Worm (Caenorhabditis elegans) whole organism, L2 larva: Measurements from ENCODE around the gene srx-16.

Experiments used
- C34F6.9 ChIP-seq: fragments of 150-350 bp; optimal IDR thresholded peaks from 2 replicates; lab custom pipeline; 2014; ENCODE audit warnings: missing biosample characterization, missing genetic modification characterization
- F13H6.1 ChIP-seq: sonication (generic microtip); optimal IDR thresholded peaks from 2 replicates; lab custom pipeline; 2016; ENCODE audit warnings: missing genetic modification characterization, missing compliant biosample characterization
- Y55F3AM.14 ChIP-seq: fragments of 200-800 bp; sonication (Bioruptor generic); optimal IDR thresholded peaks from 2 replicates; lab custom pipeline; 2018; ENCODE audit warnings: mild to moderate bottlenecking, missing genetic modification characterization, missing compliant biosample characterization
- aly-2 ChIP-seq: fragments of 150-350 bp; optimal IDR thresholded peaks from 2 replicates; lab custom pipeline; 2014; ENCODE audit warnings: missing biosample characterization, missing genetic modification characterization
- blmp-1 ChIP-seq: sonication (generic microtip); optimal IDR thresholded peaks from 2 replicates; lab custom pipeline; 2017; ENCODE audit warnings: missing genetic modification characterization, mild to moderate bottlenecking, missing compliant biosample characterization, antibody characterized with exemption, moderate library complexity; ENCODE audit not compliant: insufficient read depth
- ceh-82 ChIP-seq: fragments of 150-350 bp; optimal IDR thresholded peaks from 2 replicates; lab custom pipeline; 2014; ENCODE audit warnings: missing biosample characterization, missing genetic modification characterization
- crh-2 ChIP-seq: sonication (generic microtip); optimal IDR thresholded peaks from 2 replicates; lab custom pipeline; 2017; ENCODE audit warnings: missing biosample characterization, missing genetic modification characterization
- dmd-4 ChIP-seq: sonication (generic microtip); optimal IDR thresholded peaks from 2 replicates; lab custom pipeline; 2017; ENCODE audit warnings: missing biosample characterization, missing genetic modification characterization
- elt-1 ChIP-seq: fragments of 150-350 bp; optimal IDR thresholded peaks from 2 replicates; lab custom pipeline; 2014; ENCODE audit warnings: missing biosample characterization, missing genetic modification characterization
- fos-1 ChIP-seq: fragments of 150-350 bp; optimal IDR thresholded peaks from 2 replicates; lab custom pipeline; 2014; ENCODE audit warnings: missing biosample characterization, missing genetic modification characterization
- gmeb-1 ChIP-seq: fragments of 150-350 bp; optimal IDR thresholded peaks from 2 replicates; lab custom pipeline; 2014; ENCODE audit warnings: missing biosample characterization, missing genetic modification characterization
- lin-11 ChIP-seq: fragments of 150-350 bp; sonication (generic microtip); optimal IDR thresholded peaks from 2 replicates; lab custom pipeline; 2014; ENCODE audit warnings: missing biosample characterization, missing genetic modification characterization, inconsistent platforms, mixed read lengths
- lin-13 ChIP-seq: fragments of 150-350 bp; optimal IDR thresholded peaks from 2 replicates; lab custom pipeline; 2014; ENCODE audit warnings: missing biosample characterization, missing genetic modification reagents, missing genetic modification characterization
- lsy-2 ChIP-seq, 2 experiments: fragments of 150-350 bp in 1 of 2; sonication (generic microtip) in 1 of 2; optimal IDR thresholded peaks; 2 replicates each; lab custom pipeline; 2014 to 2017; ENCODE audit warnings: missing biosample characterization in 2 of 2, missing genetic modification characterization in 2 of 2
- mab-5 ChIP-seq: fragments of 150-350 bp; optimal IDR thresholded peaks from 2 replicates; lab custom pipeline; 2014; ENCODE audit warnings: missing biosample characterization, missing genetic modification characterization
- mbf-1 ChIP-seq: sonication (generic microtip); optimal IDR thresholded peaks from 2 replicates; lab custom pipeline; 2017; ENCODE audit warnings: missing biosample characterization, missing genetic modification characterization
- nhr-10 ChIP-seq: sonication (generic microtip); optimal IDR thresholded peaks from 2 replicates; lab custom pipeline; 2017; ENCODE audit warnings: missing biosample characterization, missing genetic modification characterization
- nhr-129 ChIP-seq: fragments of 150-350 bp; optimal IDR thresholded peaks from 2 replicates; lab custom pipeline; 2014; ENCODE audit warnings: missing biosample characterization, missing genetic modification characterization
- nhr-21 ChIP-seq: fragments of 150-350 bp; optimal IDR thresholded peaks from 2 replicates; lab custom pipeline; 2014; ENCODE audit warnings: missing biosample characterization, missing genetic modification characterization
- nhr-237 ChIP-seq: fragments of 150-350 bp; optimal IDR thresholded peaks from 2 replicates; lab custom pipeline; 2014; ENCODE audit warnings: missing biosample characterization, missing genetic modification characterization
- nhr-25 ChIP-seq: fragments of 150-350 bp; sonication (generic microtip); optimal IDR thresholded peaks from 3 replicates; lab custom pipeline; 2014; ENCODE audit warnings: missing biosample characterization, missing genetic modification characterization
- nhr-6 ChIP-seq: fragments of 150-350 bp; optimal IDR thresholded peaks from 2 replicates; lab custom pipeline; 2014; ENCODE audit warnings: missing biosample characterization, missing genetic modification characterization
- nhr-77 ChIP-seq: fragments of 150-350 bp; optimal IDR thresholded peaks from 2 replicates; lab custom pipeline; 2014; ENCODE audit warnings: missing biosample characterization, missing genetic modification characterization
- peb-1 ChIP-seq: fragments of 150-350 bp; optimal IDR thresholded peaks from 2 replicates; lab custom pipeline; 2014; ENCODE audit warnings: missing biosample characterization, missing genetic modification characterization
- sem-4 ChIP-seq: fragments of 150-350 bp; optimal IDR thresholded peaks from 2 replicates; lab custom pipeline; 2014; ENCODE audit warnings: missing biosample characterization, missing genetic modification reagents, missing genetic modification characterization
- sma-3 ChIP-seq: sonication (generic microtip); optimal IDR thresholded peaks from 2 replicates; lab custom pipeline; 2016; ENCODE audit warnings: missing genetic modification reagents, missing genetic modification characterization, missing compliant biosample characterization
- snpc-4 ChIP-seq: fragments of 150-350 bp; optimal IDR thresholded peaks from 2 replicates; lab custom pipeline; 2014; ENCODE audit warnings: missing biosample characterization, missing genetic modification characterization
- unc-62 ChIP-seq: fragments of 150-350 bp; optimal IDR thresholded peaks from 2 replicates; lab custom pipeline; 2014; ENCODE audit warnings: missing biosample characterization, missing genetic modification reagents, missing genetic modification characterization
- zag-1 ChIP-seq: fragments of 150-350 bp; optimal IDR thresholded peaks from 2 replicates; lab custom pipeline; 2014; ENCODE audit warnings: missing biosample characterization, missing genetic modification characterization
- ztf-1 ChIP-seq: fragments of 200-800 bp; sonication (Bioruptor generic); conservative IDR thresholded peaks from 2 replicates; pipeline ENCODE4 v1.3.6; 2022; ENCODE audit warnings: missing genetic modification characterization, missing compliant biosample characterization

The srx-16 gene

ce11 chrV:6935878-6936277 lies 40.3 kb upstream of the srx-16 start, which contains the start of gene Y57E12B.10:
Y57E12B.10 (minus strand) TSS chrV:6935978.
- TF ChIP-seq fos-1 (no peak), ceh-82 (no peak), gmeb-1 (tag; lab: Kevin White, UChicago) (no peak), dmd-4 (tag; lab: Kevin White, UChicago) (no peak), nhr-77 (no peak), sma-3 (GFP tag; lab: Kevin White, UChicago) (no peak)
- TF ChIP-seq, all 48 proteins: peak for 0

ce11 chrV:6947442-6947841 lies 28.7 kb upstream of the srx-16 start, which contains the start of gene Y57E12B.4:
Y57E12B.4 (minus strand) TSS chrV:6947542.
- TF ChIP-seq blmp-1 (tag; lab: Kevin White, UChicago) (no peak), mbf-1 (tag; lab: Kevin White, UChicago) (no peak), nhr-77 (no peak), C34F6.9 (tag; lab: Kevin White, UChicago) (no peak), lin-11 (no peak), nhr-129 (tag; lab: Kevin White, UChicago) (no peak), nhr-21 (tag; lab: Kevin White, UChicago) (no peak), peb-1 (tag; lab: Kevin White, UChicago) (no peak), crh-2 (tag; lab: Kevin White, UChicago) (no peak)

- TF ChIP-seq lsy-2 (tag; optimal IDR thresholded peaks at IDR 0.05; lab: Kevin White, UChicago) (no peak), nhr-10 (no peak), ztf-1 (GFP tag; lab: Robert Waterston, UW) (no peak), Y55F3AM.14 (GFP tag; lab: Kevin White, UChicago) (no peak), unc-62 (GFP tag; lab: Kevin White, UChicago) (no peak), nhr-237 (tag; lab: Kevin White, UChicago) (no peak), C34F6.9 (tag; lab: Kevin White, UChicago) (no peak)
Measured at ce11 chrV:6948225-6948624, 27.9 kb upstream of the srx-16 start, which contains the start of gene Y57E12B.1. Y57E12B.1 (plus strand) TSS chrV:6948525.

- TF ChIP-seq F13H6.1 (no peak), mab-5 (no peak), blmp-1 (tag; lab: Kevin White, UChicago) (no peak), nhr-21 (tag; lab: Kevin White, UChicago) (no peak), nhr-25 (no peak), nhr-77 (no peak), ztf-1 (GFP tag; lab: Robert Waterston, UW) (no peak)
- TF ChIP-seq, all 48 proteins: peak for 0
Measured at ce11 chrV:6949770-6950169, 26.4 kb upstream of the srx-16 start, which contains the start of gene Y57E12B.11. Y57E12B.11 (minus strand) TSS chrV:6949870.

- no peak for TF ChIP-seq nhr-25
- no peak for TF ChIP-seq nhr-21 (tag; lab: Kevin White, UChicago)
- TF ChIP-seq lin-13, result no peak
- TF ChIP-seq nhr-6, result no peak
- no peak for TF ChIP-seq unc-62 (GFP tag; lab: Kevin White, UChicago)
- TF ChIP-seq nhr-237 (tag; lab: Kevin White, UChicago), result no peak
- TF ChIP-seq lsy-2 (tag; optimal IDR thresholded peaks at IDR 0.05; lab: Kevin White, UChicago), result no peak
- no peak for TF ChIP-seq elt-1
- TF ChIP-seq ztf-1 (GFP tag; lab: Robert Waterston, UW), result no peak
- TF ChIP-seq sem-4 (tag; lab: Kevin White, UChicago), result no peak
- TF ChIP-seq, all 48 proteins: peak for 0
Measured at ce11 chrV:6951306-6951705, 24.8 kb upstream of the srx-16 start, which contains the start of gene T07H8.11. T07H8.11 (minus strand) TSS chrV:6951406.

ce11 chrV:6953797-6954196 lies 22.4 kb upstream of the srx-16 start, which contains the start of gene srg-31:
srg-31 (minus strand) TSS chrV:6953897.
- TF ChIP-seq lin-13, result no peak
- no peak for TF ChIP-seq C34F6.9 (tag; lab: Kevin White, UChicago)
- TF ChIP-seq snpc-4 (tag; lab: Kevin White, UChicago), result no peak
- TF ChIP-seq aly-2 (tag; lab: Kevin White, UChicago), result no peak

- TF ChIP-seq fos-1 (no peak), nhr-21 (tag; lab: Kevin White, UChicago) (no peak), blmp-1 (tag; lab: Kevin White, UChicago) (no peak), mab-5 (no peak), zag-1 (no peak), crh-2 (tag; lab: Kevin White, UChicago) (no peak), elt-1 (no peak)
- TF ChIP-seq, all 48 proteins: peak for 0
Measured at ce11 chrV:6956237-6956636, 19.9 kb upstream of the srx-16 start, which contains the start of gene mec-1. mec-1 (plus strand) TSS chrV:6956537.
